Worm (Caenorhabditis elegans): ENCODE data around the gene F22H10.3.

The F22H10.3 gene

DNA sequence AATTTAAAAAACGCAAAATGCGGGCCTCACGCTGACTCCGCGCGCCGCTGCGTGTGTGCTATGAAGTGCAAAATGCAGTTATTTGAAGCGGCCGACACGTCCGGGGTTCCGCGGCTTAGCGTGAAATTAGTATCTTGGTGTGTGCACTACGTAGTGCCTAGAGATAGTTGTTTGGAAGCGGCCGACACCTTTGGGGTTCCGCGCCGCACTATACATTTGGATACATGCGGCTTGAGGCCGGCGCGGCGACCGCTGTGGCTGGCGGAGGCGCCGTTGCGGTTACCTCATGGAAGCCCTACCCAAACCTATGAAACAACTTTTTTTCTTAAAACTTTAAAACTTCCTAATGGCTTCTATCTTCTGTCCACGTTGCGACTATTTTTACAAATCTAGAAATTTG lies 48.3 kb downstream of the F22H10.3 start:
- no peak for TF ChIP-seq ceh-13 (GFP tag; optimal IDR thresholded peaks at IDR 0.05)
- no peak for TF ChIP-seq ets-7 (tag; optimal IDR thresholded peaks at IDR 0.05)
- TF ChIP-seq flt-1 (GFP tag; IDR thresholded peaks at IDR 0.05), result no peak
- TF ChIP-seq ceh-36 (tag; optimal IDR thresholded peaks at IDR 0.05), result no peak
- TF ChIP-seq aly-1 (tag; optimal IDR thresholded peaks at IDR 0.05), result no peak
- TF ChIP-seq ama-1 (optimal IDR thresholded peaks at IDR 0.05), result no peak
- no peak for TF ChIP-seq B0310.2 (tag; optimal IDR thresholded peaks at IDR 0.05)
- no peak for TF ChIP-seq tbx-11 (GFP tag; IDR thresholded peaks at IDR 0.05)
- TF ChIP-seq scrt-1 (GFP tag; IDR thresholded peaks at IDR 0.05), result no peak
- no peak for TF ChIP-seq pes-1 (GFP tag; IDR thresholded peaks at IDR 0.05)
- TF ChIP-seq F13C5.2 (tag; optimal IDR thresholded peaks at IDR 0.05), result no peak
- no peak for TF ChIP-seq tbx-37 (GFP tag; conservative IDR thresholded peaks at IDR 0.05)
- no peak for TF ChIP-seq sea-1 (GFP tag; conservative IDR thresholded peaks at IDR 0.05)
- no peak for TF ChIP-seq hmg-4 (GFP tag; optimal IDR thresholded peaks at IDR 0.05)
- TF ChIP-seq hmbx-1 (tag; optimal IDR thresholded peaks at IDR 0.05), result no peak

All from whole organism, early embryonic.